Worm (Caenorhabditis elegans): ENCODE data around the gene C04E7.5.

The C04E7.5 gene

ce11 chrX:360479-360878 lies at the start of gene C04E7.5:
Gene C04E7.5, plus strand, starts transcription at chrX:360779.
- TF ChIP-seq mep-1 (tag; optimal IDR thresholded peaks at IDR 0.05) (no peak), efl-1 (optimal IDR thresholded peaks at IDR 0.05) (no peak), efl-1 (GFP tag; optimal IDR thresholded peaks at IDR 0.05 in 1 of 2) (no peak), unc-98 (GFP tag; IDR thresholded peaks at IDR 0.05) (no peak), alr-1 (tag; optimal IDR thresholded peaks at IDR 0.05; ENCODE audit: borderline replicate concordance) (no peak), lin-39 (tag; optimal IDR thresholded peaks at IDR 0.05) (no peak), ceh-82 (tag; optimal IDR thresholded peaks at IDR 0.05) (no peak), pqm-1 (tag; optimal IDR thresholded peaks at IDR 0.05) (no peak), nhr-19 (GFP tag; conservative IDR thresholded peaks at IDR 0.05) (no peak), nhr-47 (tag; optimal IDR thresholded peaks at IDR 0.05) (no peak), ceh-88 (GFP tag; IDR thresholded peaks at IDR 0.05) (no peak), lin-13 (GFP tag; optimal IDR thresholded peaks at IDR 0.05) (no peak), egl-27 (tag; optimal IDR thresholded peaks at IDR 0.05) (no peak), skn-1 (tag; optimal IDR thresholded peaks at IDR 0.05) (no peak), sptf-1 (tag; optimal IDR thresholded peaks at IDR 0.05) (no peak), tbx-2 (tag; optimal IDR thresholded peaks at IDR 0.05) (no peak), snu-23 (GFP tag; optimal IDR thresholded peaks at IDR 0.05) (no peak), zag-1 (tag; optimal IDR thresholded peaks at IDR 0.05) (no peak), nhr-237 (tag; optimal IDR thresholded peaks at IDR 0.05) (no peak)

ce11 chrX:311211-311610 lies 49.4 kb upstream of the C04E7.5 start, which contains the start of gene nlp-64:
Gene nlp-64, minus strand, starts transcription at chrX:311311.
- TF ChIP-seq efl-1 (optimal IDR thresholded peaks at IDR 0.05) (no peak), efl-1 (GFP tag; optimal IDR thresholded peaks at IDR 0.05 in 1 of 2) (no peak), lir-3 (tag; optimal IDR thresholded peaks at IDR 0.05; ENCODE audit: poor library complexity) (no peak), fkh-10 (GFP tag; optimal IDR thresholded peaks at IDR 0.05) (no peak), nhr-28 (tag; optimal IDR thresholded peaks at IDR 0.05) (no peak), isw-1 (GFP tag; IDR thresholded peaks at IDR 0.05) (no peak), fkh-8 (tag; optimal IDR thresholded peaks at IDR 0.05) (no peak), unc-62 (GFP tag; optimal IDR thresholded peaks at IDR 0.05) (no peak), hlh-17 (GFP tag; optimal IDR thresholded peaks at IDR 0.05; ENCODE audit: borderline replicate concordance) (no peak), F16B12.6 (tag; optimal IDR thresholded peaks at IDR 0.05) (no peak), unc-30 (tag; optimal IDR thresholded peaks at IDR 0.05) (no peak), lin-15B (tag; optimal IDR thresholded peaks at IDR 0.05) (no peak), egl-27 (tag; optimal IDR thresholded peaks at IDR 0.05) (no peak), zip-4 (GFP tag; optimal IDR thresholded peaks at IDR 0.05) (no peak), hlh-4 (tag; optimal IDR thresholded peaks at IDR 0.05) (no peak), xbp-1 (tag; optimal IDR thresholded peaks at IDR 0.05) (no peak), aly-2 (tag; optimal IDR thresholded peaks at IDR 0.05) (no peak)

- TF ChIP-seq egl-13 (tag; optimal IDR thresholded peaks at IDR 0.05) (no peak), mef-2 (tag; optimal IDR thresholded peaks at IDR 0.05) (no peak), ets-5 (GFP tag; IDR thresholded peaks at IDR 0.05) (no peak), ceh-88 (GFP tag; IDR thresholded peaks at IDR 0.05) (no peak), nhr-76 (tag; optimal IDR thresholded peaks at IDR 0.05) (no peak), elt-3 (tag; optimal IDR thresholded peaks at IDR 0.05) (peak in 1 of 6 experiments; percentile 51), alr-1 (tag; optimal IDR thresholded peaks at IDR 0.05; ENCODE audit: borderline replicate concordance) (no peak), fkh-8 (tag; optimal IDR thresholded peaks at IDR 0.05) (no peak), sox-4 (tag; optimal IDR thresholded peaks at IDR 0.05) (no peak), xbp-1 (tag; optimal IDR thresholded peaks at IDR 0.05) (no peak), elt-2 (tag; optimal IDR thresholded peaks at IDR 0.05) (peak; percentile 39), lin-35 (GFP tag; optimal IDR thresholded peaks at IDR 0.05) (peak in 1 of 2 experiments; percentile 40), fos-1 (tag; optimal IDR thresholded peaks at IDR 0.05) (no peak), pax-3 (tag; optimal IDR thresholded peaks at IDR 0.05) (no peak), ces-1 (GFP tag; optimal IDR thresholded peaks at IDR 0.05) (no peak)
Measured at ce11 chrX:312238-312637, 48.3 kb upstream of the C04E7.5 start.

All from whole organism, L1 larva.